Fruit fly (Drosophila melanogaster) whole organism, adult: ENCODE data around the gene RhoGAP68F.

Experiments
- CG11617 ChIP-seq: fragments of 200-800 bp; sonication (Bioruptor generic); optimal IDR thresholded peaks from 2 replicates; lab custom pipeline; 2017; ENCODE audit warnings: mild to moderate bottlenecking, missing biosample characterization, missing genetic modification reagents, missing genetic modification characterization
- CG12768 ChIP-seq: fragments of 200-800 bp; sonication (Bioruptor generic); optimal IDR thresholded peaks from 2 replicates; lab custom pipeline; 2017; ENCODE audit warnings: missing biosample characterization, missing genetic modification characterization, mild to moderate bottlenecking, moderate library complexity, missing genetic modification reagents
- CG14711 ChIP-seq: fragments of 200-800 bp; sonication (Bioruptor generic); optimal IDR thresholded peaks from 2 replicates; lab custom pipeline; 2018; ENCODE audit warnings: missing biosample characterization, mild to moderate bottlenecking, missing genetic modification characterization, moderate library complexity
- CG1620 ChIP-seq: fragments of 200-800 bp; sonication (Bioruptor generic); optimal IDR thresholded peaks from 2 replicates; lab custom pipeline; 2016; ENCODE audit warnings: missing biosample characterization, missing genetic modification characterization
- CG33017 ChIP-seq: fragments of 200-800 bp; sonication (Bioruptor generic); optimal IDR thresholded peaks from 2 replicates; lab custom pipeline; 2018; ENCODE audit warnings: missing biosample characterization, mild to moderate bottlenecking, missing genetic modification characterization, moderate library complexity
- CG5204 ChIP-seq: fragments of 200-800 bp; sonication (Bioruptor generic); optimal IDR thresholded peaks from 2 replicates; lab custom pipeline; 2016; ENCODE audit warnings: missing biosample characterization, missing genetic modification characterization
- CG7045 ChIP-seq: fragments of 200-800 bp; sonication (Bioruptor generic); optimal IDR thresholded peaks from 2 replicates; lab custom pipeline; 2017; ENCODE audit warnings: missing biosample characterization, mild to moderate bottlenecking, missing genetic modification characterization
- CG7101 ChIP-seq: fragments of 200-800 bp; sonication (Bioruptor generic); optimal IDR thresholded peaks from 2 replicates; lab custom pipeline; 2018; ENCODE audit warnings: missing biosample characterization, mild to moderate bottlenecking, missing genetic modification characterization, moderate library complexity
- Clk ChIP-seq: fragments of 200-800 bp; sonication (Bioruptor generic); optimal IDR thresholded peaks from 2 replicates; lab custom pipeline; 2017; ENCODE audit warnings: missing biosample characterization, missing genetic modification characterization
- Crg-1 ChIP-seq: fragments of 200-800 bp; sonication (Bioruptor generic); optimal IDR thresholded peaks from 2 replicates; lab custom pipeline; 2016; ENCODE audit warnings: missing biosample characterization, missing genetic modification characterization
- Hr96 ChIP-seq: fragments of 200-800 bp; sonication (Bioruptor generic); optimal IDR thresholded peaks from 2 replicates; lab custom pipeline; 2016; ENCODE audit warnings: missing biosample characterization, missing genetic modification characterization
- Mnt ChIP-seq: fragments of 200-800 bp; sonication (Bioruptor generic); optimal IDR thresholded peaks from 2 replicates; lab custom pipeline; 2016; ENCODE audit warnings: missing biosample characterization, mild to moderate bottlenecking, missing genetic modification characterization
- bab1 ChIP-seq: fragments of 200-800 bp; sonication (Bioruptor generic); optimal IDR thresholded peaks from 3 replicates; lab custom pipeline; 2019; ENCODE audit warnings: missing biosample characterization, mild to moderate bottlenecking, missing genetic modification characterization, moderate library complexity
- cic ChIP-seq: fragments of 200-800 bp; sonication (Bioruptor generic); optimal IDR thresholded peaks from 2 replicates; lab custom pipeline; 2017; ENCODE audit warnings: missing biosample characterization, mild to moderate bottlenecking, missing genetic modification characterization, moderate library complexity
- cnc ChIP-seq, 2 experiments: fragments of >200 bp; optimal IDR thresholded peaks; 2 replicates each; lab custom pipeline; 2017
- kay ChIP-seq: fragments of 200-800 bp; sonication (Bioruptor generic); peaks from one replicate; lab custom pipeline; 2016; ENCODE audit warnings: missing biosample characterization, missing genetic modification characterization, borderline replicate concordance
- ovo ChIP-seq: fragments of 200-800 bp; sonication (Bioruptor generic); optimal IDR thresholded peaks from 2 replicates; lab custom pipeline; 2016; ENCODE audit warnings: missing biosample characterization, missing genetic modification characterization
- pad ChIP-seq: fragments of 200-800 bp; sonication (Bioruptor generic); optimal IDR thresholded peaks from 3 replicates; lab custom pipeline; 2017; ENCODE audit warnings: missing biosample characterization, missing genetic modification characterization, mild to moderate bottlenecking, moderate library complexity, missing genetic modification reagents
- tj ChIP-seq: fragments of 200-800 bp; sonication (Bioruptor generic); optimal IDR thresholded peaks from 3 replicates; lab custom pipeline; 2017; ENCODE audit warnings: missing biosample characterization, mild to moderate bottlenecking, missing genetic modification characterization, moderate library complexity
- toe ChIP-seq: fragments of 200-800 bp; sonication (Bioruptor generic); optimal IDR thresholded peaks from 2 replicates; lab custom pipeline; 2016; ENCODE audit warnings: missing biosample characterization, missing genetic modification characterization

The RhoGAP68F gene

DNA sequence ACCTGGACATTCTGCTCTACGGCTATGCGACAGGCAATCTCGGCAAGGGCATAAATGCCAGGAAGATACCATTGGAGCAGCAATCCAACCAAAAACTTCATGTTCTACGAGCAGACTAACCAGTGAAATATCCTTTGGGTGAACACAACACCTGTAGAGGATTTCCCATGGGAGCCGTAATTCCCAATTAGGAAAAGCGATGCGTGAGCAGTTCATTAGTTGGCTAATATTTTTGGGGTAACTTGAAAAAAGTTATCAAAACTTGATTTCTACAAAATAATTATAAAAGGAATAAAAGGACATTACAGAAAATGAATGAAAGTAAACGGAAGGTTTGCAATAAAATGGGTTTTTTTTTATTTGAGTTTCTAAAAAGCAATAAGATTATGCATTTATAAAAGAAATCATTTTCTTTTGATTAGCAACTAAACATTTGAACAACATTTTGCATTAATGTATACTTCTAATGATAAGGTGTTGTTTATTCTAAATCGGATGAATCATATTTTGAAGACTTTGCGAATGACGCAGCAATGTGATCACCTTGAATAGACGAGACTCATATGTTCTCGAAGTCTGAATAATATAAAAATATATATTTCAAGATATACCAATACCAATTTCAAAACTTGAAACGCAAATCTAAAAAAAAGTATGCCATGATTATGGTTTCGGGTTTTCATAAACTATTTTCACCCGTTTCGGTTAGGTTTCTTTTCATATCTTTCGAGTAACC lies 11.2 kb upstream of the RhoGAP68F start, which contains the start of the genes Ir68b and CG34241:
TSS of gene Ir68b (minus strand) at position 101 of the 736 bp plus-strand sequence.
TSS of gene CG34241 (plus strand) at position 686 of the 736 bp plus-strand sequence.
- TF ChIP-seq CG11617 (GFP tag; lab: Kevin White, UChicago) (no peak), Clk (GFP tag; lab: Kevin White, UChicago) (no peak), Crg-1 (GFP tag; lab: Kevin White, UChicago) (no peak), CG7101 (tag; lab: Kevin White, UChicago) (no peak), pad (no peak), cnc (optimal IDR thresholded peaks at IDR 0.05; lab: Kevin White, UChicago) (no peak), CG12768 (GFP tag; lab: Kevin White, UChicago) (no peak), Mnt (GFP tag; lab: Kevin White, UChicago) (no peak), Hr96 (no peak), CG5204 (no peak)

DNA sequence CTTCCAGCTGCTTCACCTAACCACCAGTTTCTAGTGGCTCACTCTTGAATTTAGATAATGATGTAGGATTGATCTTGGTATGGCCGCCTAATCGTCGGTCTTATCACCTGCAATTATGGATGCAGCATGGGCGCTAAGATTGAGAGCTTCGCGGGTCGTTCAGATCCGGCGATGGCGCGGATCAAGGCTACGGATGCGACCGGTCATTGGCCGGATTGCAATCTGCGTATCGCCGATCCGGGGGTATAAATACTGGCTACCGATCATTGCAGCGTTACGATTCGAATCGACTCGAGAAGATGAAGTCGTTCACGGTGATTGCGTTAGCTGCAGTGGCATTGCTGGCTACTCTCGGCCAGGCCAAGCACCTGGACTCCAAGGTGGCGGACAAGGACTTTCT lies 9.6 kb upstream of the RhoGAP68F start, which contains the start of gene Lsp2:
TSS of gene Lsp2 (plus strand) at position 283 of the 400 bp plus-strand sequence.
- no peak for TF ChIP-seq CG1620 (GFP tag; lab: Kevin White, UChicago)
- TF ChIP-seq cnc (optimal IDR thresholded peaks at IDR 0.05; lab: Kevin White, UChicago) = no peak
- no peak for TF ChIP-seq CG14711 (tag; lab: Kevin White, UChicago)
- no peak for TF ChIP-seq cic
- TF ChIP-seq pad = no peak
- TF ChIP-seq tj (GFP tag; lab: Kevin White, UChicago) = no peak
- TF ChIP-seq CG33017 = no peak
- TF ChIP-seq CG7101 (tag; lab: Kevin White, UChicago) = no peak
- TF ChIP-seq CG11617 (GFP tag; lab: Kevin White, UChicago) = no peak
- no peak for TF ChIP-seq bab1 (GFP tag; lab: Kevin White, UChicago)
- TF ChIP-seq Hr96 = no peak
- no peak for TF ChIP-seq Crg-1 (GFP tag; lab: Kevin White, UChicago)

DNA sequence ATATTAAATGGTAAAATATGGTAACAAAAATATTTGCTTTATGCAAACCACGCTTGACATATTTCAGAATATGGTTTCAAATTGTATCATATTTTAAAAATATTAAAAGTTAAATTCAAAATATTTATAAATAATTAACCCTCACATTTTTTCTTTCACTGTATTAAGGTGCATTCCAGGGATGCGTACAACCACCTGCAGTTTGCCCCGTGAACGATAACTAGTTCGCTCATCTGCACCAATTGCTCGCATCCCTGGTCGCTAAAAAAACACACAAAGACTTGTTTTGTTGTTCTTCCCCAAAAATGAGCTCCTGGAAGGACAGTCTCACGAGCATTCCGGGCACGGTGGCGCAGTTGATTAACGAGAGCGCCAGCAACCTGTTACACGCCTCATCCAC lies 6.8 kb upstream of the RhoGAP68F start, which contains the start of gene DEF8:
TSS of gene DEF8 (plus strand) at position 229 of the 400 bp plus-strand sequence.
- TF ChIP-seq CG12768 (GFP tag; lab: Kevin White, UChicago) (peak; percentile 60), CG5204 (no peak), CG7101 (tag; lab: Kevin White, UChicago) (peak; percentile 77), tj (GFP tag; lab: Kevin White, UChicago) (peak; percentile 49), CG14711 (tag; lab: Kevin White, UChicago) (peak; percentile 85), CG7045 (peak; percentile 69), pad (peak; percentile 48), Hr96 (peak; percentile 55), Crg-1 (GFP tag; lab: Kevin White, UChicago) (peak; percentile 36), ovo (GFP tag; lab: Kevin White, UChicago) (peak; percentile 47), cic (no peak), bab1 (GFP tag; lab: Kevin White, UChicago) (peak; percentile 80), kay (GFP tag; lab: Kevin White, UChicago) (no peak), CG33017 (peak; percentile 63), cnc (optimal IDR thresholded peaks at IDR 0.05; lab: Kevin White, UChicago) (no peak), Clk (GFP tag; lab: Kevin White, UChicago) (peak; percentile 46), toe (peak; percentile 71), Mnt (GFP tag; lab: Kevin White, UChicago) (peak; percentile 60), CG11617 (GFP tag; lab: Kevin White, UChicago) (peak; percentile 84), CG1620 (GFP tag; lab: Kevin White, UChicago) (peak; percentile 71)

DNA sequence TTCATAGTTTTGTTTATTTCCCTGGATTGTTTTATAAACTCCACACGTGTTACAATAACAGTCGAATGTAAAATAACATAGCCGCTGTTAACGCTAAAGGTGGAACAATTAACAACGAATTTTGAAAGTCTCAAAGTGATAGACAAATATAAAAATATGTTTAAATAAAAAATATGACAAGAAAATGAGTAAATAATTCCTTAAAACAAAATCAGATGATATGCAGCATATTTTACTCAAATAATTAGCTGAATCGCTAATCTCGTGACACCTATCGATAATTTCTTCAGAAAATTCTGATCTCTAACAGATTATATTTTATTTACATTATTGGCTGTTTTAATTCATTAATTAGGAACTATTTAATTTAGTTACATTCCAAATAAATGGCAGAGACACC lies 2.0 kb upstream of the RhoGAP68F start, which contains the start of the genes CG5645 and Atg12:
TSS of gene CG5645 (minus strand) at position 77 of the 400 bp plus-strand sequence.
TSS of gene Atg12 (plus strand) at position 338 of the 400 bp plus-strand sequence.
- peak; percentile 74 for TF ChIP-seq CG7045
- TF ChIP-seq cnc (optimal IDR thresholded peaks at IDR 0.05; lab: Kevin White, UChicago) = no peak
- TF ChIP-seq CG11617 (GFP tag; lab: Kevin White, UChicago) = peak; percentile 68
- TF ChIP-seq CG7101 (tag; lab: Kevin White, UChicago) = peak; percentile 83
- TF ChIP-seq CG1620 (GFP tag; lab: Kevin White, UChicago) = peak; percentile 51
- peak; percentile 46 for TF ChIP-seq tj (GFP tag; lab: Kevin White, UChicago)
- no peak for TF ChIP-seq CG5204
- TF ChIP-seq toe = peak; percentile 50
- peak; percentile 24 for TF ChIP-seq Hr96
- peak; percentile 67 for TF ChIP-seq CG12768 (GFP tag; lab: Kevin White, UChicago)
- no peak for TF ChIP-seq cic
- peak; percentile 4 for TF ChIP-seq pad
- TF ChIP-seq ovo (GFP tag; lab: Kevin White, UChicago) = no peak
- TF ChIP-seq Crg-1 (GFP tag; lab: Kevin White, UChicago) = no peak
- peak; percentile 1 for TF ChIP-seq Clk (GFP tag; lab: Kevin White, UChicago)
- TF ChIP-seq CG33017 = peak; percentile 55
- peak; percentile 84 for TF ChIP-seq CG14711 (tag; lab: Kevin White, UChicago)
- peak; percentile 75 for TF ChIP-seq Mnt (GFP tag; lab: Kevin White, UChicago)
- TF ChIP-seq kay (GFP tag; lab: Kevin White, UChicago) = no peak
- peak; percentile 93 for TF ChIP-seq bab1 (GFP tag; lab: Kevin White, UChicago)

DNA sequence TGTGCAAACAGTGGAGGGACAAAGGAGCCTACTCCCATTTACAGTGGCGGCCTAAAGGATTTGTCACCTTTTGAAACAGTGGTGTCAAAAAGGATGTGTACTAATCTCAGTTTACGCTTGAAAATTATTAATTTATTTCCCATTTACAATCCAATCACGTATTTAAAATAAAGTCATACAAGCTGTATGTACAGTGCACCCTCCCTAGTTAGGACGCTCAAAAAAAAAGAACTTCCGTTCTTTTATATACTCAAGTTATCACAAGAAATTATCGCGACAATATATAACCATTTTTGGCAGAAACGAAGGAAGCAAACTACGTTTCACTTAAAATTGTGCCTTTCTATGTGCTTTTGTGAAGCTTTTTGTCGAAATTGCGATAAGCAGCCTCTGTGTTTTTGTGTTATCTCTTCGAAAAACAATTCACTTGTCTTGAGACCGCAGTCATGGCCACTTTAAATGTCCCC lies 597 bp downstream of the RhoGAP68F start:
- TF ChIP-seq kay (GFP tag; lab: Kevin White, UChicago) (no peak), tj (GFP tag; lab: Kevin White, UChicago) (no peak), CG12768 (GFP tag; lab: Kevin White, UChicago) (no peak), cnc (optimal IDR thresholded peaks at IDR 0.05; lab: Kevin White, UChicago) (no peak), pad (peak; percentile 7), Clk (GFP tag; lab: Kevin White, UChicago) (no peak), toe (no peak), CG5204 (no peak), Crg-1 (GFP tag; lab: Kevin White, UChicago) (peak; percentile 12), ovo (GFP tag; lab: Kevin White, UChicago) (no peak), CG11617 (GFP tag; lab: Kevin White, UChicago) (peak; percentile 19), CG33017 (peak; percentile 33), Mnt (GFP tag; lab: Kevin White, UChicago) (no peak), cic (no peak), CG7101 (tag; lab: Kevin White, UChicago) (peak; percentile 29), bab1 (GFP tag; lab: Kevin White, UChicago) (no peak), Hr96 (no peak), CG14711 (tag; lab: Kevin White, UChicago) (peak; percentile 35), CG1620 (GFP tag; lab: Kevin White, UChicago) (peak; percentile 26), CG7045 (peak; percentile 49)
